Worm (Caenorhabditis elegans) whole organism, mixed stage, embryonic: ENCODE data around the gene C29F5.1.

Experiments
- M03D4.4 ChIP-seq: sonication (generic microtip); optimal IDR thresholded peaks from 2 replicates; lab custom pipeline; 2017; ENCODE audit warnings: mild to moderate bottlenecking, missing genetic modification characterization, missing compliant biosample characterization
- blmp-1 ChIP-seq: fragments of 150-350 bp; optimal IDR thresholded peaks from 2 replicates; lab custom pipeline; 2014; ENCODE audit warnings: missing biosample characterization, missing genetic modification characterization
- ces-1 ChIP-seq: fragments of 150-350 bp; optimal IDR thresholded peaks from 2 replicates; lab custom pipeline; 2014; ENCODE audit warnings: missing biosample characterization, missing genetic modification reagents, missing genetic modification characterization
- mep-1 ChIP-seq: fragments of 150-350 bp; optimal IDR thresholded peaks from 2 replicates; lab custom pipeline; 2017; ENCODE audit warnings: missing biosample characterization, missing genetic modification reagents, missing genetic modification characterization, inconsistent platforms
- sem-2 ChIP-seq: fragments of 200-800 bp; sonication (Bioruptor generic); optimal IDR thresholded peaks from 2 replicates; lab custom pipeline; 2018; ENCODE audit warnings: mild to moderate bottlenecking, missing genetic modification characterization, missing compliant biosample characterization

DNA sequence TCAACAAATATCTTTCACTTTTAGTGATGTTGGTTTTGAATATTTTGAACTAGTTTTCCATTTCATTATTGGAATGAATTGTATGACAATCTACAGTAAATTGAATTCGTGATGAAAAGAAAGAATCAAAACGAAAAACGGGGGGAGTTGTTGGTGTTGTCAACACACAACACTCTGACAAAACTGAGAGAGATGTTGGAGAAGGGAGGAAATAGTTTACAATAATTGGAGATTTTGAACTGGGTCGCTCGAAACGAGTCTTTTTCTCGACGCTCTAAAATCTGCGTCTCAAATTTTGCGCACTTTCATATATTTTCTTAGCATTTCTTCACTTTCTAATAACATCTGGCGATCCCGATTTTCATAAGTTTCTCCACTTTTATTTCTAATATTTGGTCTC lies 40.6 kb downstream of the C29F5.1 start, which contains the start of gene txt-18:
- TF ChIP-seq blmp-1 (tag; lab: Kevin White, UChicago) (no peak), M03D4.4 (tag; lab: Kevin White, UChicago) (no peak), sem-2 (no peak), mep-1 (tag; lab: Kevin White, UChicago) (no peak), ces-1 (GFP tag; lab: Kevin White, UChicago) (no peak)
